Fruit fly (Drosophila melanogaster): ENCODE data around the gene CG34280.

- TF ChIP-seq Hr39 (GFP tag; optimal IDR thresholded peaks at IDR 0.05) (no peak), dac (GFP tag; optimal IDR thresholded peaks at IDR 0.05) (no peak), lz (GFP tag; optimal IDR thresholded peaks at IDR 0.05) (no peak), OdsH (GFP tag; optimal IDR thresholded peaks at IDR 0.05) (no peak), Eip93F (GFP tag; optimal IDR thresholded peaks at IDR 0.05) (no peak), Lpt (GFP tag; optimal IDR thresholded peaks at IDR 0.05) (no peak), topi (GFP tag; optimal IDR thresholded peaks at IDR 0.05) (no peak), CG15336 (GFP tag; IDR thresholded peaks at IDR 0.05) (no peak), Sox15 (GFP tag; optimal IDR thresholded peaks at IDR 0.05) (no peak)
Observed at dm6 chr3R:17417167-17417566, 13.6 kb upstream of the CG34280 start, which contains the start of gene CG33333.

Data from whole organism, prepupa.